Worm (Caenorhabditis elegans): ENCODE measurements around the gene F38H4.3.

The F38H4.3 gene

ce11 chrIV:11851882-11852281 lies 9.7 kb downstream of the F38H4.3 start, which contains the start of gene F38H4.5:
F38H4.5 (plus strand) TSS chrIV:11852182.
- TF ChIP-seq hlh-11 (tag; optimal IDR thresholded peaks at IDR 0.05) (no peak), T26A8.4 (GFP tag; IDR thresholded peaks at IDR 0.05) (no peak), set-16 (GFP tag; IDR thresholded peaks at IDR 0.05) (no peak), mxl-2 (GFP tag; conservative IDR thresholded peaks at IDR 0.05) (no peak), daf-12 (tag; optimal IDR thresholded peaks at IDR 0.05) (no peak), Y5F2A.4 (GFP tag; optimal IDR thresholded peaks at IDR 0.05) (no peak), daf-16 (GFP tag; optimal IDR thresholded peaks at IDR 0.05) (no peak), daf-16 (tag; optimal IDR thresholded peaks at IDR 0.05) (no peak), aha-1 (tag) (no peak), madf-9 (GFP tag; conservative IDR thresholded peaks at IDR 0.05) (no peak), daf-8 (GFP tag; IDR thresholded peaks at IDR 0.05) (no peak), D1046.2 (GFP tag; IDR thresholded peaks at IDR 0.05) (no peak), nhr-111 (GFP tag; optimal IDR thresholded peaks at IDR 0.05) (no peak), snpc-4 (tag; optimal IDR thresholded peaks at IDR 0.05) (no peak), tra-1 (GFP tag; IDR thresholded peaks at IDR 0.05) (no peak), hlh-30 (tag; optimal IDR thresholded peaks at IDR 0.05; ENCODE audit: insufficient read depth) (no peak), nhr-28 (tag; optimal IDR thresholded peaks at IDR 0.05) (no peak), fos-1 (tag; optimal IDR thresholded peaks at IDR 0.05) (no peak)

- TF ChIP-seq nhr-102 (tag; optimal IDR thresholded peaks at IDR 0.05) (no peak), madf-5 (GFP tag; IDR thresholded peaks at IDR 0.05) (no peak), ztf-7 (tag; optimal IDR thresholded peaks at IDR 0.05) (no peak), fkh-10 (GFP tag; optimal IDR thresholded peaks at IDR 0.05) (no peak), ZK337.2 (GFP tag; IDR thresholded peaks at IDR 0.05) (no peak), ctbp-1 (GFP tag; IDR thresholded peaks at IDR 0.05) (no peak), lin-38 (GFP tag; IDR thresholded peaks at IDR 0.05) (peak; percentile 93), snpc-1.2 (GFP tag; IDR thresholded peaks at IDR 0.05) (no peak), lir-3 (tag; optimal IDR thresholded peaks at IDR 0.05) (no peak), Y48G9A.11 (GFP tag; IDR thresholded peaks at IDR 0.05) (no peak), rbr-2 (tag; optimal IDR thresholded peaks at IDR 0.05) (peak; percentile 22), pqm-1 (tag; optimal IDR thresholded peaks at IDR 0.05) (no peak), snpc-4 (tag; optimal IDR thresholded peaks at IDR 0.05) (no peak), zip-2 (tag; optimal IDR thresholded peaks at IDR 0.05) (no peak), nhr-25 (tag; optimal IDR thresholded peaks at IDR 0.05; ENCODE audit: borderline replicate concordance, insufficient read depth) (no peak), lin-29 (GFP tag; IDR thresholded peaks at IDR 0.05) (no peak), nhr-42 (GFP tag; IDR thresholded peaks at IDR 0.05) (no peak), skn-1 (tag; optimal IDR thresholded peaks at IDR 0.05) (no peak), jun-1 (tag; optimal IDR thresholded peaks at IDR 0.05) (no peak), mxl-3 (GFP tag; optimal IDR thresholded peaks at IDR 0.05) (no peak), F44E2.7 (GFP tag; IDR thresholded peaks at IDR 0.05) (no peak), hif-1 (tag; optimal IDR thresholded peaks at IDR 0.05) (no peak), dpl-1 (GFP tag; optimal IDR thresholded peaks at IDR 0.05) (peak; percentile 62), vab-7 (GFP tag; IDR thresholded peaks at IDR 0.05) (no peak), zag-1 (tag; optimal IDR thresholded peaks at IDR 0.05) (no peak), mdl-1 (tag; optimal IDR thresholded peaks at IDR 0.05) (no peak), sdz-12 (GFP tag; optimal IDR thresholded peaks at IDR 0.05) (no peak), gei-8 (GFP tag; optimal IDR thresholded peaks at IDR 0.05) (no peak), daf-16 (GFP tag; optimal IDR thresholded peaks at IDR 0.05) (no peak), daf-16 (tag; optimal IDR thresholded peaks at IDR 0.05) (peak; percentile 79), ces-1 (GFP tag; optimal IDR thresholded peaks at IDR 0.05) (no peak), mxl-2 (GFP tag; conservative IDR thresholded peaks at IDR 0.05) (no peak), nhr-6 (tag; optimal IDR thresholded peaks at IDR 0.05) (no peak), unc-62 (GFP tag; optimal IDR thresholded peaks at IDR 0.05 in 1 of 2) (no peak), unc-62 (tag; optimal IDR thresholded peaks at IDR 0.05) (no peak), attf-4 (tag; optimal IDR thresholded peaks at IDR 0.05) (no peak), set-16 (GFP tag; IDR thresholded peaks at IDR 0.05) (no peak), zfp-3 (GFP tag; conservative IDR thresholded peaks at IDR 0.05) (no peak), nhr-48 (tag; optimal IDR thresholded peaks at IDR 0.05) (no peak)
Measured at ce11 chrIV:11854777-11855176, 12.6 kb downstream of the F38H4.3 start, which contains the start of gene tag-30. tag-30 (minus strand) TSS chrIV:11855159.

Data from whole organism, L4 larva.